Worm (Caenorhabditis elegans) whole organism, L1 larva: Measurements from ENCODE around the gene F38B6.3.

ENCODE experiments used
- C16A3.4 ChIP-seq: fragments of 150-350 bp; optimal IDR thresholded peaks from 2 replicates; lab custom pipeline; 2014; ENCODE audit warnings: missing biosample characterization, missing genetic modification characterization
- aha-1 ChIP-seq: fragments of 150-350 bp; optimal IDR thresholded peaks from 2 replicates; lab custom pipeline; 2014; ENCODE audit warnings: missing biosample characterization, missing genetic modification characterization
- alr-1 ChIP-seq: fragments of 200-800 bp; sonication (Bioruptor generic); optimal IDR thresholded peaks from 2 replicates; lab custom pipeline; 2018; ENCODE audit warnings: borderline replicate concordance, mild to moderate bottlenecking, missing genetic modification characterization, missing compliant biosample characterization
- blmp-1 ChIP-seq: fragments of 150-350 bp; optimal IDR thresholded peaks from 2 replicates; lab custom pipeline; 2014; ENCODE audit warnings: missing biosample characterization, missing genetic modification characterization
- ceh-82 ChIP-seq, 3 experiments: fragments of 150-350 bp in 1 of 3; sonication (generic microtip) in 2 of 3; optimal IDR thresholded peaks; 2 replicates each; lab custom pipeline; 2014 to 2017; ENCODE audit warnings: missing biosample characterization in 3 of 3, missing genetic modification characterization in 3 of 3
- ceh-90 ChIP-seq: sonication (generic microtip); optimal IDR thresholded peaks from 2 replicates; lab custom pipeline; 2016; ENCODE audit warnings: missing genetic modification characterization, missing compliant biosample characterization
- dpl-1 ChIP-seq, 3 experiments: fragments of 150-350 bp in 2 of 3; sonication (generic microtip) in 1 of 3; optimal IDR thresholded peaks; 2 replicates each; lab custom pipeline; 2014 to 2017; ENCODE audit warnings: missing biosample characterization in 3 of 3, missing genetic modification characterization in 3 of 3, missing genetic modification reagents in 3 of 3
- dsc-1 ChIP-seq: sonication (generic microtip); optimal IDR thresholded peaks from 2 replicates; lab custom pipeline; 2016; ENCODE audit warnings: mild to moderate bottlenecking, missing genetic modification characterization, missing compliant biosample characterization
- efl-1 ChIP-seq, 4 experiments: fragments of 150-350 bp; optimal IDR thresholded peaks in 3 of 4; peaks in 1 of 4; 1 replicate in 1 of 4; 2 replicates in 3 of 4; lab custom pipeline; 2014; ENCODE audit warnings: missing biosample characterization in 2 of 4, missing genetic modification characterization in 2 of 4, missing genetic modification reagents in 2 of 4
- elt-2 ChIP-seq: sonication (generic microtip); optimal IDR thresholded peaks from 2 replicates; lab custom pipeline; 2016; ENCODE audit warnings: missing genetic modification characterization, mild to moderate bottlenecking, inconsistent platforms, missing compliant biosample characterization, missing genetic modification reagents
- elt-3 ChIP-seq, 6 experiments: fragments of 150-350 bp in 1 of 6; sonication (generic microtip); optimal IDR thresholded peaks; 2 replicates each; lab custom pipeline; 2017 to 2018; ENCODE audit warnings: missing biosample characterization in 6 of 6, missing genetic modification characterization in 6 of 6, inconsistent platforms in 1 of 6
- ets-5 ChIP-seq: fragments of 200-800 bp; sonication (Bioruptor generic); IDR thresholded peaks from 2 replicates; pipeline ENCODE4 v1.3.6; 2022; ENCODE audit warnings: missing genetic modification characterization, missing compliant biosample characterization
- fkh-10 ChIP-seq: sonication (generic microtip); optimal IDR thresholded peaks from 2 replicates; lab custom pipeline; 2017; ENCODE audit warnings: missing biosample characterization, missing genetic modification reagents, missing genetic modification characterization
- fkh-8 ChIP-seq: sonication (generic microtip); optimal IDR thresholded peaks from 2 replicates; lab custom pipeline; 2016; ENCODE audit warnings: mild to moderate bottlenecking, missing genetic modification characterization, missing compliant biosample characterization
- fos-1 ChIP-seq: fragments of 150-350 bp; optimal IDR thresholded peaks from 2 replicates; lab custom pipeline; 2014; ENCODE audit warnings: missing biosample characterization, missing genetic modification characterization
- grh-1 ChIP-seq: fragments of 200-800 bp; sonication (Bioruptor generic); IDR thresholded peaks from 2 replicates; pipeline ENCODE4 v1.3.6; 2022; ENCODE audit warnings: missing genetic modification reagents, missing genetic modification characterization, missing compliant biosample characterization
- hlh-17 ChIP-seq: fragments of 200-800 bp; sonication (Bioruptor generic); optimal IDR thresholded peaks from 2 replicates; lab custom pipeline; 2018; ENCODE audit warnings: missing genetic modification characterization, mild to moderate bottlenecking, missing compliant biosample characterization, moderate library complexity, borderline replicate concordance
- hpl-2 ChIP-seq: fragments of 150-350 bp; optimal IDR thresholded peaks from 2 replicates; lab custom pipeline; 2014; ENCODE audit warnings: missing biosample characterization, missing genetic modification reagents, missing genetic modification characterization
- irx-1 ChIP-seq: sonication (generic microtip); optimal IDR thresholded peaks from 2 replicates; lab custom pipeline; 2016; ENCODE audit warnings: missing genetic modification characterization, missing compliant biosample characterization
- isw-1 ChIP-seq: fragments of 200-800 bp; sonication (Bioruptor generic); IDR thresholded peaks from 2 replicates; pipeline ENCODE4 v1.3.6; 2022; ENCODE audit warnings: missing genetic modification characterization, missing compliant biosample characterization
- jun-1 ChIP-seq: fragments of 150-350 bp; optimal IDR thresholded peaks from 2 replicates; lab custom pipeline; 2014; ENCODE audit warnings: missing biosample characterization, missing genetic modification reagents, missing genetic modification characterization
- lin-13 ChIP-seq: fragments of 150-350 bp; optimal IDR thresholded peaks from 2 replicates; lab custom pipeline; 2014; ENCODE audit warnings: missing biosample characterization, missing genetic modification reagents, missing genetic modification characterization
- lin-39 ChIP-seq: fragments of 150-350 bp; optimal IDR thresholded peaks from 2 replicates; lab custom pipeline; 2014; ENCODE audit warnings: missing biosample characterization, missing genetic modification reagents, missing genetic modification characterization
- lir-3 ChIP-seq: sonication (generic microtip); optimal IDR thresholded peaks from 2 replicates; lab custom pipeline; 2016; ENCODE audit warnings: mild to moderate bottlenecking, missing genetic modification characterization, moderate library complexity, missing compliant biosample characterization; ENCODE audit not compliant: poor library complexity
- lsy-2 ChIP-seq, 2 experiments: fragments of 150-350 bp; optimal IDR thresholded peaks; 2 replicates each; lab custom pipeline; 2014; ENCODE audit warnings: missing biosample characterization in 2 of 2, missing genetic modification characterization in 2 of 2
- mab-9 ChIP-seq: fragments of 200-800 bp; sonication (Bioruptor generic); IDR thresholded peaks from 2 replicates; pipeline ENCODE4 v1.3.6; 2022; ENCODE audit warnings: missing genetic modification reagents, missing genetic modification characterization, missing compliant biosample characterization
- mep-1 ChIP-seq: fragments of 150-350 bp; optimal IDR thresholded peaks from 2 replicates; lab custom pipeline; 2014; ENCODE audit warnings: missing biosample characterization, missing genetic modification characterization
- nhr-11 ChIP-seq: fragments of 150-350 bp; optimal IDR thresholded peaks from 2 replicates; lab custom pipeline; 2014; ENCODE audit warnings: missing biosample characterization, missing genetic modification characterization
- nhr-12 ChIP-seq: sonication (generic microtip); optimal IDR thresholded peaks from 2 replicates; lab custom pipeline; 2017; ENCODE audit warnings: missing biosample characterization, missing genetic modification characterization
- nhr-19 ChIP-seq: fragments of 200-800 bp; sonication (Bioruptor generic); conservative IDR thresholded peaks from 2 replicates; pipeline ENCODE4 v1.3.6; 2022; ENCODE audit warnings: missing genetic modification characterization, missing compliant biosample characterization
- nhr-20 ChIP-seq: sonication (generic microtip); optimal IDR thresholded peaks from 2 replicates; lab custom pipeline; 2016; ENCODE audit warnings: mild to moderate bottlenecking, missing genetic modification characterization, missing compliant biosample characterization
- nhr-28 ChIP-seq: fragments of 150-350 bp; optimal IDR thresholded peaks from 2 replicates; lab custom pipeline; 2014; ENCODE audit warnings: missing biosample characterization, missing genetic modification characterization
- nhr-47 ChIP-seq: sonication (generic microtip); optimal IDR thresholded peaks from 2 replicates; lab custom pipeline; 2016; ENCODE audit warnings: mild to moderate bottlenecking, missing genetic modification characterization, moderate library complexity, missing compliant biosample characterization
- nhr-71 ChIP-seq: sonication (generic microtip); optimal IDR thresholded peaks from 2 replicates; lab custom pipeline; 2016; ENCODE audit warnings: mild to moderate bottlenecking, missing genetic modification characterization, moderate library complexity, missing compliant biosample characterization
- nhr-76 ChIP-seq: sonication (generic microtip); optimal IDR thresholded peaks from 2 replicates; lab custom pipeline; 2017; ENCODE audit warnings: missing biosample characterization, missing genetic modification characterization
- nhr-85 ChIP-seq: sonication (generic microtip); peaks from one replicate; lab custom pipeline; 2016; ENCODE audit warnings: missing genetic modification characterization, inconsistent platforms, missing compliant biosample characterization
- nhr-90 ChIP-seq: sonication (generic microtip); optimal IDR thresholded peaks from 2 replicates; lab custom pipeline; 2016; ENCODE audit warnings: mild to moderate bottlenecking, missing genetic modification characterization, missing compliant biosample characterization; ENCODE audit not compliant: poor library complexity
- pag-3 ChIP-seq: sonication (generic microtip); optimal IDR thresholded peaks from 2 replicates; lab custom pipeline; 2017; ENCODE audit warnings: missing genetic modification characterization, mild to moderate bottlenecking, missing compliant biosample characterization, antibody characterized with exemption, borderline replicate concordance; ENCODE audit not compliant: insufficient read depth
- rnt-1 ChIP-seq: sonication (generic microtip); optimal IDR thresholded peaks from 2 replicates; lab custom pipeline; 2016; ENCODE audit warnings: mild to moderate bottlenecking, missing genetic modification characterization, moderate library complexity, missing compliant biosample characterization
- snu-23 ChIP-seq: sonication (generic microtip); optimal IDR thresholded peaks from 2 replicates; lab custom pipeline; 2016; ENCODE audit warnings: missing genetic modification characterization, missing compliant biosample characterization
- sox-4 ChIP-seq: sonication (generic microtip); optimal IDR thresholded peaks from 2 replicates; lab custom pipeline; 2016; ENCODE audit warnings: missing genetic modification characterization, missing compliant biosample characterization
- sup-37 ChIP-seq: fragments of 200-800 bp; sonication (Bioruptor generic); optimal IDR thresholded peaks from 2 replicates; lab custom pipeline; 2018; ENCODE audit warnings: mild to moderate bottlenecking, missing genetic modification characterization, missing compliant biosample characterization
- tbx-2 ChIP-seq: sonication (generic microtip); optimal IDR thresholded peaks from 2 replicates; lab custom pipeline; 2016; ENCODE audit warnings: missing genetic modification characterization, missing compliant biosample characterization
- unc-130 ChIP-seq: fragments of 150-350 bp; optimal IDR thresholded peaks from 2 replicates; lab custom pipeline; 2017; ENCODE audit warnings: missing biosample characterization, missing genetic modification characterization, inconsistent platforms
- unc-86 ChIP-seq: sonication (generic microtip); optimal IDR thresholded peaks from 2 replicates; lab custom pipeline; 2016; ENCODE audit warnings: missing genetic modification characterization, missing compliant biosample characterization
- unc-98 ChIP-seq: fragments of 200-800 bp; sonication (Bioruptor generic); IDR thresholded peaks from 2 replicates; pipeline ENCODE4 v1.3.6; 2022; ENCODE audit warnings: missing genetic modification characterization, missing compliant biosample characterization
- ztf-11 ChIP-seq, 2 experiments: sonication (generic microtip); optimal IDR thresholded peaks; 2 replicates each; lab custom pipeline; 2016 to 2017; ENCODE audit warnings: missing genetic modification characterization in 2 of 2, missing biosample characterization in 1 of 2, missing compliant biosample characterization in 1 of 2
- ztf-4 ChIP-seq: fragments of 150-350 bp; optimal IDR thresholded peaks from 2 replicates; lab custom pipeline; 2014; ENCODE audit warnings: missing biosample characterization, missing genetic modification characterization

The F38B6.3 gene

DNA sequence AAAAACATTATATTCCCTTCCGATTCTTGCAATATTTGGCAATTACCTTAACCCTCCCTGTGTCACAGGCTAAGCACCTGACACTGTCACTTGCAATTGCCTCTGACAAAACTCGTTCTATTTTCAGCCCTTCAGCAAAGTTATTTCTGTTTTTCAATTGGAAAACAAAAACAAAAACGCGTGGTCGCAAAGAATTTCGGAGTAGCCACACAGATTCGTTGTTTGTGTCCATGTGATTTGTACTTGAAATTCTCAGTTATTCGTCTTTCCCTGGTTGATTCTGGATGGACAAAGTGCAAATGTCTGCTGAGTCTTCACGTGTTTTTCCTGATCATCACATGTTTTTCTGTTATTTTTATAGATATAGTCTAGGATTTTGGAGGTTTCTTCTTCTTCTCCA lies 42.1 kb downstream of the F38B6.3 start (continued):
- TF ChIP-seq nhr-71 (tag; lab: Kevin White, UChicago) (peak; percentile 88), blmp-1 (tag; lab: Kevin White, UChicago) (peak; percentile 16), nhr-47 (tag; lab: Kevin White, UChicago) (peak; percentile 39), unc-86 (tag; lab: Kevin White, UChicago) (no peak), efl-1 (optimal IDR thresholded peaks at IDR 0.05; lab: Kevin White, UChicago) (no peak), efl-1 (GFP tag; optimal IDR thresholded peaks at IDR 0.05 in 1 of 2; lab: Kevin White, UChicago) (no peak), jun-1 (no peak), fkh-10 (GFP tag; lab: Kevin White, UChicago) (no peak), dpl-1 (GFP tag; optimal IDR thresholded peaks at IDR 0.05; lab: Kevin White, UChicago) (peak in 1 of 3 experiments; percentile 29), nhr-76 (tag; lab: Kevin White, UChicago) (no peak), nhr-85 (tag; lab: Kevin White, UChicago) (peak; percentile 78), lin-13 (GFP tag; lab: Kevin White, UChicago) (peak; percentile 29), tbx-2 (tag; lab: Kevin White, UChicago) (peak; percentile 44), sox-4 (no peak), lsy-2 (tag; optimal IDR thresholded peaks at IDR 0.05; lab: Kevin White, UChicago) (peak; percentile 36 to 77), C16A3.4 (tag; lab: Kevin White, UChicago) (peak; percentile 39), ztf-4 (peak; percentile 41), alr-1 (tag; lab: Kevin White, UChicago) (no peak), mep-1 (tag; lab: Kevin White, UChicago) (peak; percentile 61), irx-1 (tag; lab: Kevin White, UChicago) (peak; percentile 0), elt-3 (tag; optimal IDR thresholded peaks at IDR 0.05; lab: Kevin White, UChicago) (peak in 2 of 6 experiments; percentile 16 to 63)

DNA sequence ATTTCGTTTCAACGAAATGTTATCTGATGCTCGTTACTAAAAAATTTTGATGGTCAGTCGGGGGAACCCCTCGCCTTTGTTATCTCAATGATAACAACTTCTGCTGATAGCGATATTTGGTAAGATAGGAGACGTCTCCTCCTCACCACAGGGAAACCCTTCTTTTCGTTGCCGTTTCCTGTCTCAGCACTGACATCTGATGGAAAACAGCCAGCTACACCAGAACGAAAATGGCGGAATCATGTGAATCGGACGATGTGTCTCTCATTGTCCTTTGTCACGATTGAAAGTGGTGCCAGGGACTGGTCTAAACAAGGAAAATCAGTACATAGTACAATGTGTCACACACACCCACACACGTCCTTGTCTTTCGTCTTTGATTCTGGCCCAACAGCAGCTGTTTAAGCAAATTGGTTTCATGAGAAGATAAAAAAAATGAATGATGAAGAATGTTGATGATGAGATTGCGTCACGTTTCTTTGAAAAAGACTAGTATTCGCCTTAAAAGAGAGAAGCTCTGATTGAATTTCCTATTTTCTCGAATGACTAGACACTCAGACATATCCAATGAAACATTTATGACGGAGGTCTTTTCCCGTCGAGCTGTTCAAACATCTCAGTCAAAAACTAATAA lies 43.0 kb downstream of the F38B6.3 start:
- TF ChIP-seq hlh-17 (GFP tag; lab: Kevin White, UChicago) (no peak), unc-86 (tag; lab: Kevin White, UChicago) (peak; percentile 40), ceh-82 (tag; optimal IDR thresholded peaks at IDR 0.05; lab: Kevin White, UChicago) (no peak), unc-130 (tag; lab: Kevin White, UChicago) (peak; percentile 48), snu-23 (GFP tag; lab: Kevin White, UChicago) (peak; percentile 66), C16A3.4 (tag; lab: Kevin White, UChicago) (peak; percentile 45), isw-1 (no peak), alr-1 (tag; lab: Kevin White, UChicago) (no peak), sup-37 (GFP tag; lab: Kevin White, UChicago) (no peak), fos-1 (tag; lab: Kevin White, UChicago) (peak; percentile 2), nhr-12 (tag; lab: Kevin White, UChicago) (no peak), grh-1 (GFP tag; lab: Robert Waterston, UW) (peak; percentile 68), lsy-2 (tag; optimal IDR thresholded peaks at IDR 0.05; lab: Kevin White, UChicago) (peak; percentile 32 to 62), pag-3 (tag; lab: Kevin White, UChicago) (no peak), hpl-2 (no peak), lin-39 (tag; lab: Kevin White, UChicago) (no peak), dsc-1 (tag; lab: Kevin White, UChicago) (peak; percentile 68), nhr-90 (tag; lab: Kevin White, UChicago) (peak; percentile 81), ztf-4 (peak; percentile 35), rnt-1 (tag; lab: Kevin White, UChicago) (peak; percentile 21), blmp-1 (tag; lab: Kevin White, UChicago) (peak; percentile 89), elt-2 (tag; lab: Kevin White, UChicago) (peak; percentile 88), nhr-28 (tag; lab: Kevin White, UChicago) (no peak), nhr-19 (GFP tag; lab: Robert Waterston, UW) (peak; percentile 70), ztf-11 (tag; optimal IDR thresholded peaks at IDR 0.05; lab: Kevin White, UChicago) (peak in 1 of 2 experiments; percentile 11), lir-3 (peak; percentile 37), unc-98 (GFP tag; lab: Robert Waterston, UW) (no peak), ets-5 (GFP tag; lab: Robert Waterston, UW) (no peak), ceh-90 (no peak), nhr-11 (peak; percentile 31), nhr-71 (tag; lab: Kevin White, UChicago) (peak; percentile 88), mab-9 (no peak), fkh-8 (tag; lab: Kevin White, UChicago) (peak; percentile 94), aha-1 (tag; lab: Kevin White, UChicago) (no peak), nhr-20 (tag; lab: Kevin White, UChicago) (peak; percentile 86)
